Fruit fly (Drosophila melanogaster) whole organism, embryonic: ENCODE results near the gene CG4218.

Experiments
- Ada2b ChIP-seq: fragments of 200-800 bp; sonication (Bioruptor generic); IDR thresholded peaks from 2 replicates; pipeline ENCODE4 v1.3.6; 2022; ENCODE audit warnings: missing biosample characterization, missing genetic modification characterization
- Blimp-1 ChIP-seq: fragments of 200-800 bp; sonication (Bioruptor generic); optimal IDR thresholded peaks from 3 replicates; lab custom pipeline; 2018; ENCODE audit warnings: missing biosample characterization, missing genetic modification characterization, mild to moderate bottlenecking, moderate library complexity, missing genetic modification reagents
- CG10209 ChIP-seq: fragments of 200-800 bp; sonication (Bioruptor generic); optimal IDR thresholded peaks from 3 replicates; lab custom pipeline; 2017; ENCODE audit warnings: missing biosample characterization, mild to moderate bottlenecking, missing genetic modification characterization, missing genetic modification reagents
- CG10979 ChIP-seq: fragments of 200-800 bp; sonication (Bioruptor generic); optimal IDR thresholded peaks from 2 replicates; lab custom pipeline; 2018; ENCODE audit warnings: missing biosample characterization, mild to moderate bottlenecking, missing genetic modification characterization, moderate library complexity
- CG11723 ChIP-seq: fragments of 200-800 bp; sonication (Bioruptor generic); optimal IDR thresholded peaks from 2 replicates; lab custom pipeline; 2017; ENCODE audit warnings: missing biosample characterization, mild to moderate bottlenecking, missing genetic modification characterization
- CG12391 ChIP-seq: fragments of 200-800 bp; sonication (Bioruptor generic); optimal IDR thresholded peaks from 3 replicates; lab custom pipeline; 2018; ENCODE audit warnings: missing biosample characterization, mild to moderate bottlenecking, missing genetic modification characterization, moderate library complexity
- CG12942 ChIP-seq: fragments of 200-800 bp; sonication (Bioruptor generic); optimal IDR thresholded peaks from 3 replicates; lab custom pipeline; 2016; ENCODE audit warnings: missing biosample characterization, missing genetic modification characterization
- CG13287 ChIP-seq: fragments of 200-800 bp; sonication (Bioruptor generic); IDR thresholded peaks from 2 replicates; pipeline ENCODE4 v1.3.6; 2022; ENCODE audit warnings: missing biosample characterization, missing genetic modification characterization; ENCODE audit not compliant: partially characterized antibody
- CG14014 ChIP-seq: fragments of 200-800 bp; sonication (Bioruptor generic); IDR thresholded peaks from 2 replicates; pipeline ENCODE4 v1.3.6; 2022; ENCODE audit warnings: missing biosample characterization, missing genetic modification characterization
- CG17328 ChIP-seq: fragments of 200-800 bp; sonication (Bioruptor generic); IDR thresholded peaks from 2 replicates; pipeline ENCODE4 v1.3.6; 2022; ENCODE audit warnings: missing biosample characterization, missing genetic modification characterization
- CG18262 ChIP-seq: fragments of 200-800 bp; optimal IDR thresholded peaks from 3 replicates; lab custom pipeline; 2019; ENCODE audit warnings: missing biosample characterization, mild to moderate bottlenecking, missing genetic modification characterization, moderate library complexity
- CG18619 ChIP-seq: fragments of 200-800 bp; sonication (Bioruptor generic); optimal IDR thresholded peaks from 3 replicates; lab custom pipeline; 2017; ENCODE audit warnings: missing biosample characterization, mild to moderate bottlenecking, missing genetic modification characterization
- CG2875 ChIP-seq: fragments of 200-800 bp; sonication (Bioruptor generic); optimal IDR thresholded peaks from 2 replicates; lab custom pipeline; 2017; ENCODE audit warnings: missing biosample characterization, mild to moderate bottlenecking, missing genetic modification characterization, missing genetic modification reagents
- CG30431 ChIP-seq: fragments of 200-800 bp; sonication (Bioruptor generic); optimal IDR thresholded peaks from 2 replicates; lab custom pipeline; 2017; ENCODE audit warnings: missing biosample characterization, missing genetic modification characterization
- CG3163 ChIP-seq: fragments of 200-800 bp; sonication (Bioruptor generic); optimal IDR thresholded peaks from 3 replicates; lab custom pipeline; 2016; ENCODE audit warnings: missing biosample characterization, missing genetic modification characterization
- CG3726 ChIP-seq: fragments of 200-800 bp; sonication (Bioruptor generic); IDR thresholded peaks from 3 replicates; pipeline ENCODE4, ENCODE4 v1.3.6; 2022; ENCODE audit warnings: missing biosample characterization, missing genetic modification characterization
- CG7839 ChIP-seq: fragments of 200-800 bp; sonication (Bioruptor generic); optimal IDR thresholded peaks from 3 replicates; lab custom pipeline; 2018; ENCODE audit warnings: missing biosample characterization, mild to moderate bottlenecking, missing genetic modification characterization, moderate library complexity
- CG9437 ChIP-seq: fragments of 200-800 bp; sonication (Bioruptor generic); optimal IDR thresholded peaks from 2 replicates; lab custom pipeline; 2018; ENCODE audit warnings: missing biosample characterization, mild to moderate bottlenecking, missing genetic modification characterization
- CG9727 ChIP-seq: fragments of 200-800 bp; sonication (Bioruptor generic); optimal IDR thresholded peaks from 3 replicates; lab custom pipeline; 2017; ENCODE audit warnings: missing biosample characterization, mild to moderate bottlenecking, missing genetic modification characterization
- CG9932 ChIP-seq: fragments of 200-800 bp; sonication (Bioruptor generic); IDR thresholded peaks from 2 replicates; pipeline ENCODE4 v1.3.6; 2022; ENCODE audit warnings: missing biosample characterization, missing genetic modification characterization
- Dp ChIP-seq: fragments of 200-800 bp; sonication (Bioruptor generic); optimal IDR thresholded peaks from 2 replicates; lab custom pipeline; 2018; ENCODE audit warnings: missing biosample characterization, mild to moderate bottlenecking, missing genetic modification characterization, moderate library complexity
- E2f1 ChIP-seq: fragments of 200-800 bp; sonication (Bioruptor generic); IDR thresholded peaks from 2 replicates; pipeline ENCODE4 v1.3.6; 2022; ENCODE audit warnings: missing biosample characterization, missing genetic modification characterization
- Hr78 ChIP-seq, 2 experiments: fragments of 200-800 bp in 1 of 2; fragments of >200 bp in 1 of 2; sonication (Bioruptor generic) in 1 of 2; optimal IDR thresholded peaks; 2 replicates each; lab custom pipeline; 2017 to 2019; ENCODE audit warnings: missing biosample characterization in 2 of 2, missing genetic modification characterization in 2 of 2, mild to moderate bottlenecking in 1 of 2, moderate library complexity in 1 of 2
- Nf-YB ChIP-seq: fragments of 200-800 bp; sonication (Bioruptor generic); optimal IDR thresholded peaks from 3 replicates; lab custom pipeline; 2019; ENCODE audit warnings: missing biosample characterization, mild to moderate bottlenecking, missing genetic modification characterization, moderate library complexity
- PHDP ChIP-seq: fragments of 200-800 bp; sonication (Bioruptor generic); optimal IDR thresholded peaks from 3 replicates; lab custom pipeline; 2018; ENCODE audit warnings: missing biosample characterization, mild to moderate bottlenecking, missing genetic modification characterization, moderate library complexity
- Ptx1 ChIP-seq: fragments of 200-800 bp; sonication (Bioruptor generic); IDR thresholded peaks from 2 replicates; pipeline ENCODE4 v1.3.6; 2022; ENCODE audit warnings: missing biosample characterization, missing genetic modification characterization
- Xbp1 ChIP-seq: fragments of 200-800 bp; sonication (Bioruptor generic); optimal IDR thresholded peaks from 3 replicates; lab custom pipeline; 2016; ENCODE audit warnings: missing biosample characterization, mild to moderate bottlenecking, missing genetic modification characterization
- bab2 ChIP-seq: fragments of 200-800 bp; sonication (Bioruptor generic); optimal IDR thresholded peaks from 2 replicates; lab custom pipeline; 2016; ENCODE audit warnings: missing biosample characterization, missing genetic modification characterization
- btn ChIP-seq: fragments of 200-800 bp; sonication (Bioruptor generic); optimal IDR thresholded peaks from 2 replicates; lab custom pipeline; 2016; ENCODE audit warnings: missing biosample characterization, missing genetic modification characterization
- cad ChIP-seq: fragments of >200 bp; optimal IDR thresholded peaks from 2 replicates; lab custom pipeline; 2017; ENCODE audit warnings: missing biosample characterization, missing genetic modification characterization
- chm ChIP-seq: fragments of 200-800 bp; sonication (Bioruptor generic); IDR thresholded peaks from 2 replicates; pipeline ENCODE4 v1.3.6; 2022; ENCODE audit warnings: missing biosample characterization, missing genetic modification characterization
- ci ChIP-seq: fragments of 200-800 bp; sonication (Bioruptor generic); IDR thresholded peaks from 3 replicates; pipeline ENCODE4 v1.3.6; 2022; ENCODE audit warnings: missing biosample characterization, missing genetic modification characterization
- crp ChIP-seq, 2 experiments: fragments of 200-800 bp; sonication (Bioruptor generic); optimal IDR thresholded peaks; 2 replicates in 1 of 2; 3 replicates in 1 of 2; lab custom pipeline; 2017; ENCODE audit warnings: missing biosample characterization in 2 of 2, missing genetic modification characterization in 2 of 2, mild to moderate bottlenecking in 1 of 2, moderate library complexity in 1 of 2
- dati ChIP-seq: fragments of 200-800 bp; sonication (Bioruptor generic); IDR thresholded peaks from 2 replicates; pipeline ENCODE4 v1.3.6; 2022; ENCODE audit warnings: missing biosample characterization, missing genetic modification characterization
- dpn ChIP-seq, 2 experiments: fragments of 200-800 bp; sonication (Bioruptor generic); optimal IDR thresholded peaks; 3 replicates each; lab custom pipeline; 2016; ENCODE audit warnings: missing biosample characterization in 2 of 2, missing genetic modification characterization in 2 of 2
- esg ChIP-seq: fragments of 200-800 bp; sonication (Bioruptor generic); conservative IDR thresholded peaks from 2 replicates; pipeline ENCODE4 v1.3.6; 2022; ENCODE audit warnings: missing biosample characterization, missing genetic modification characterization
- fd96Cb ChIP-seq: fragments of 200-800 bp; sonication (Bioruptor generic); optimal IDR thresholded peaks from 2 replicates; lab custom pipeline; 2018; ENCODE audit warnings: missing biosample characterization, mild to moderate bottlenecking, missing genetic modification characterization, moderate library complexity
- gcm ChIP-seq: fragments of 200-800 bp; sonication (Bioruptor generic); optimal IDR thresholded peaks from 2 replicates; lab custom pipeline; 2019; ENCODE audit warnings: missing biosample characterization, mild to moderate bottlenecking, missing genetic modification characterization, moderate library complexity
- gem ChIP-seq: fragments of 200-800 bp; sonication (Bioruptor generic); optimal IDR thresholded peaks from 2 replicates; lab custom pipeline; 2019; ENCODE audit warnings: missing biosample characterization, mild to moderate bottlenecking, missing genetic modification characterization, moderate library complexity
- lmd ChIP-seq: fragments of 200-800 bp; sonication (Bioruptor generic); IDR thresholded peaks from 2 replicates; pipeline ENCODE4 v1.3.6; 2022; ENCODE audit warnings: missing biosample characterization, missing genetic modification characterization
- nerfin-1 ChIP-seq: fragments of 200-800 bp; sonication (Bioruptor generic); optimal IDR thresholded peaks from 3 replicates; lab custom pipeline; 2019; ENCODE audit warnings: missing biosample characterization, mild to moderate bottlenecking, missing genetic modification characterization, moderate library complexity
- peb ChIP-seq: fragments of 200-800 bp; sonication (Bioruptor generic); IDR thresholded peaks from 2 replicates; pipeline ENCODE4 v1.3.6; 2022; ENCODE audit warnings: missing biosample characterization, missing genetic modification characterization
- psq ChIP-seq: fragments of 200-800 bp; sonication (Bioruptor generic); optimal IDR thresholded peaks from 2 replicates; lab custom pipeline; 2017; ENCODE audit warnings: missing biosample characterization, missing genetic modification characterization
- stwl ChIP-seq: fragments of 200-800 bp; sonication (Bioruptor generic); optimal IDR thresholded peaks from 3 replicates; lab custom pipeline; 2018; ENCODE audit warnings: missing biosample characterization, mild to moderate bottlenecking, missing genetic modification characterization, moderate library complexity
- tin ChIP-seq: fragments of 200-800 bp; sonication (Bioruptor generic); optimal IDR thresholded peaks from 3 replicates; lab custom pipeline; 2016; ENCODE audit warnings: missing biosample characterization, missing genetic modification characterization
- tna ChIP-seq: fragments of 200-800 bp; sonication (Bioruptor generic); IDR thresholded peaks from 2 replicates; pipeline ENCODE4 v1.3.6; 2022; ENCODE audit warnings: missing biosample characterization, missing genetic modification characterization; ENCODE audit not compliant: partially characterized antibody
- unpg ChIP-seq: fragments of 200-800 bp; sonication (Bioruptor generic); optimal IDR thresholded peaks from 3 replicates; lab custom pipeline; 2018; ENCODE audit warnings: missing biosample characterization, mild to moderate bottlenecking, missing genetic modification characterization, moderate library complexity
- wor ChIP-seq: fragments of 200-800 bp; sonication (Bioruptor generic); IDR thresholded peaks from 2 replicates; pipeline ENCODE4 v1.3.6; 2022; ENCODE audit warnings: missing biosample characterization, missing genetic modification characterization
- z ChIP-seq: fragments of 200-800 bp; sonication (Bioruptor generic); IDR thresholded peaks from 3 replicates; pipeline ENCODE4 v1.3.6; 2022; ENCODE audit warnings: missing biosample characterization, missing genetic modification characterization
- zen ChIP-seq: fragments of 200-800 bp; sonication (Bioruptor generic); optimal IDR thresholded peaks from 3 replicates; lab custom pipeline; 2018; ENCODE audit warnings: missing biosample characterization, mild to moderate bottlenecking, missing genetic modification characterization, moderate library complexity

The CG4218 gene

DNA sequence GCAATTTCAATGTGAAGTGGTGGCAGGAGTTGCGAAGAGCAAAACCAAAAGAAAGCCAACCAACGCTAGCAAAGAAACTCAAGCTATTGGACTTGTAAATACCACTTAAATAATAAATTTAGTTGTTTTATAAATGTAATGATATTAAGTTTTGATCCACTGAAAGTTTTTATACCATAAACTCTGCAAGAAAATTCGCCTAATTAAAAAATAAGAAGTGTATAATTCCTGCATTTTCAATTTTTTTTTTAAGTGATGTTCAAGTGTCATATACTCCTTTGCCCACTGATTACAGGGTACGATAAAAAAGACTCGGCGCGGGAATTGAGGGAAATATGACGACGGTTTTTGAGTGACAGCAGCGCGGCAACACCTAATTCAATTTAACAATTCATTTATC lies 29.7 kb downstream of the CG4218 start (continued):
- TF ChIP-seq CG9437 (GFP tag; lab: Kevin White, UChicago) (peak; percentile 19), dpn (GFP tag; optimal IDR thresholded peaks at IDR 0.05; lab: Kevin White, UChicago) (peak in 1 of 2 experiments; percentile 3), CG2875 (GFP tag; lab: Kevin White, UChicago) (peak; percentile 19), Ada2b (GFP tag; lab: Robert Waterston, UW) (peak; percentile 19; the same call in 1 of the 2 replicates), Nf-YB (peak; percentile 20), gem (peak; percentile 79), CG10979 (tag; lab: Kevin White, UChicago) (peak; percentile 67), CG18262 (tag; lab: Kevin White, UChicago) (peak; percentile 57), tin (GFP tag; lab: Kevin White, UChicago) (peak; percentile 47), CG14014 (GFP tag; lab: Robert Waterston, UW) (no peak), CG11723 (GFP tag; lab: Kevin White, UChicago) (peak; percentile 7), CG7839 (tag; lab: Kevin White, UChicago) (peak; percentile 56), E2f1 (0 out of 2 replicates have a peak, but pooled peaks have one; percentile 33), peb (no peak), Dp (GFP tag; lab: Kevin White, UChicago) (no peak), dati (GFP tag; lab: Robert Waterston, UW) (0 out of 2 replicates have a peak, but pooled peaks have one; percentile 9), esg (GFP tag; lab: Robert Waterston, UW) (peak; percentile 46; the same call in 1 of the 2 replicates), Blimp-1 (peak; percentile 54), crp (GFP tag; optimal IDR thresholded peaks at IDR 0.05; lab: Kevin White, UChicago) (no peak), zen (tag; lab: Kevin White, UChicago) (peak; percentile 34), CG17328 (GFP tag; lab: Robert Waterston, UW) (peak; percentile 79), wor (GFP tag; lab: Robert Waterston, UW) (no peak), btn (GFP tag; lab: Kevin White, UChicago) (no peak), CG12942 (peak; percentile 31), CG10209 (peak; percentile 48), CG12391 (tag; lab: Kevin White, UChicago) (peak; percentile 74), Xbp1 (GFP tag; lab: Kevin White, UChicago) (peak; percentile 57), nerfin-1 (tag; lab: Kevin White, UChicago) (peak; percentile 1), gcm (GFP tag; lab: Kevin White, UChicago) (peak; percentile 60), lmd (GFP tag; lab: Robert Waterston, UW) (peak; percentile 61; the same call in 1 of the 2 replicates), bab2 (peak; percentile 49), CG30431 (GFP tag; lab: Kevin White, UChicago) (no peak), PHDP (peak; percentile 43), CG9932 (GFP tag; lab: Robert Waterston, UW) (no peak), CG3726 (GFP tag; lab: Robert Waterston, UW) (no peak), fd96Cb (peak; percentile 39), CG9727 (peak; percentile 77), unpg (GFP tag; lab: Kevin White, UChicago) (peak; percentile 73), ci (peak; percentile 59; the same call in 1 of the 3 replicates), CG13287 (GFP tag; lab: Robert Waterston, UW) (no peak), CG18619 (peak; percentile 5), Ptx1 (GFP tag; lab: Robert Waterston, UW) (peak; percentile 65), z (0 out of 3 replicates have a peak, but pooled peaks have one; percentile 4), chm (0 out of 2 replicates have a peak, but pooled peaks have one; percentile 17), psq (GFP tag; lab: Kevin White, UChicago) (peak; percentile 37), tna (GFP tag; lab: Robert Waterston, UW) (no peak), cad (GFP tag; lab: Kevin White, UChicago) (no peak), CG3163 (GFP tag; lab: Kevin White, UChicago) (no peak), Hr78 (GFP tag; optimal IDR thresholded peaks at IDR 0.05; lab: Kevin White, UChicago) (no peak), stwl (tag; lab: Kevin White, UChicago) (no peak)
